Fruit fly (Drosophila melanogaster): Measurements from ENCODE around the gene CG33270.

DNA sequence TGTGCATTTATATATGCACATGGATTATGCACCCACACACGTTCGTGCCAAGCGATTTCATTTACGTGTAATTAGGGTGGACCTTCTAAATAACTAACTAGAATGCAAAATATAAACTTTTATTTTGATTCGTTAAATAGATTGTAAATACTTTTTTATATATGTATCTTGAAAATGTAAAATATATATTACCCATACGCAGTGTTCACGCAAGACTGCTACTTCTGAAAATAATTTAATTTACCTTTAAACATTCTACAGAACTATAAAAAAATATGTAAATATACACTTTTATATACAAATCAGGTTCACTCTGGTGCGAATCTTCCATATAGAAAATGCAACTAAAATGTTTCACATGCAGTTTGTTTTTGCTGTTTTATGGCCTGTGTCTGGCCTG lies 15.4 kb upstream of the CG33270 start:
- TF ChIP-seq pan (optimal IDR thresholded peaks at IDR 0.05) (no peak), Dll (optimal IDR thresholded peaks at IDR 0.05) (no peak), usp (GFP tag; optimal IDR thresholded peaks at IDR 0.05) (no peak), psq (optimal IDR thresholded peaks at IDR 0.05) (no peak), CG8478 (optimal IDR thresholded peaks at IDR 0.05) (no peak), EcR (GFP tag; optimal IDR thresholded peaks at IDR 0.05) (no peak)

Measured in whole organism.